Worm (Caenorhabditis elegans) whole organism, L2 larva: ENCODE results near the gene cdr-1.

Experiments
- C34F6.9 ChIP-seq: fragments of 150-350 bp; optimal IDR thresholded peaks from 2 replicates; lab custom pipeline; 2014; ENCODE audit warnings: missing biosample characterization, missing genetic modification characterization
- F13H6.1 ChIP-seq: sonication (generic microtip); optimal IDR thresholded peaks from 2 replicates; lab custom pipeline; 2016; ENCODE audit warnings: missing genetic modification characterization, missing compliant biosample characterization
- R02D3.7 ChIP-seq: fragments of 150-350 bp; optimal IDR thresholded peaks from 2 replicates; lab custom pipeline; 2014; ENCODE audit warnings: missing biosample characterization, missing genetic modification characterization
- ZK546.5 ChIP-seq: sonication (generic microtip); optimal IDR thresholded peaks from 2 replicates; lab custom pipeline; 2017; ENCODE audit warnings: missing biosample characterization, missing genetic modification characterization
- ama-1 ChIP-seq: fragments of 150-350 bp; optimal IDR thresholded peaks from 2 replicates; lab custom pipeline; 2018; ENCODE audit warnings: inconsistent platforms
- blmp-1 ChIP-seq: sonication (generic microtip); optimal IDR thresholded peaks from 2 replicates; lab custom pipeline; 2017; ENCODE audit warnings: missing genetic modification characterization, mild to moderate bottlenecking, missing compliant biosample characterization, antibody characterized with exemption, moderate library complexity; ENCODE audit not compliant: insufficient read depth
- ceh-16 ChIP-seq: fragments of 150-350 bp; optimal IDR thresholded peaks from 2 replicates; lab custom pipeline; 2014; ENCODE audit warnings: missing biosample characterization, missing genetic modification characterization
- ceh-82 ChIP-seq: fragments of 150-350 bp; optimal IDR thresholded peaks from 2 replicates; lab custom pipeline; 2014; ENCODE audit warnings: missing biosample characterization, missing genetic modification characterization
- crh-2 ChIP-seq: sonication (generic microtip); optimal IDR thresholded peaks from 2 replicates; lab custom pipeline; 2017; ENCODE audit warnings: missing biosample characterization, missing genetic modification characterization
- egl-27 ChIP-seq: sonication (generic microtip); optimal IDR thresholded peaks from 3 replicates; lab custom pipeline; 2017; ENCODE audit warnings: missing biosample characterization, missing genetic modification reagents, missing genetic modification characterization
- elt-3 ChIP-seq: sonication (generic microtip); optimal IDR thresholded peaks from 2 replicates; lab custom pipeline; 2017; ENCODE audit warnings: missing biosample characterization, missing genetic modification characterization
- fos-1 ChIP-seq: fragments of 150-350 bp; optimal IDR thresholded peaks from 2 replicates; lab custom pipeline; 2014; ENCODE audit warnings: missing biosample characterization, missing genetic modification characterization
- lin-13 ChIP-seq: fragments of 150-350 bp; optimal IDR thresholded peaks from 2 replicates; lab custom pipeline; 2014; ENCODE audit warnings: missing biosample characterization, missing genetic modification reagents, missing genetic modification characterization
- mbf-1 ChIP-seq: sonication (generic microtip); optimal IDR thresholded peaks from 2 replicates; lab custom pipeline; 2017; ENCODE audit warnings: missing biosample characterization, missing genetic modification characterization
- mdl-1 ChIP-seq, 2 experiments: fragments of 150-350 bp in 1 of 2; sonication (generic microtip) in 1 of 2; optimal IDR thresholded peaks; 2 replicates each; lab custom pipeline; 2017; ENCODE audit warnings: missing biosample characterization in 2 of 2, missing genetic modification characterization in 2 of 2
- nhr-10 ChIP-seq: sonication (generic microtip); optimal IDR thresholded peaks from 2 replicates; lab custom pipeline; 2017; ENCODE audit warnings: missing biosample characterization, missing genetic modification characterization
- nhr-11 ChIP-seq: fragments of 150-350 bp; optimal IDR thresholded peaks from 2 replicates; lab custom pipeline; 2014; ENCODE audit warnings: missing biosample characterization, missing genetic modification characterization
- nhr-12 ChIP-seq: fragments of 150-350 bp; optimal IDR thresholded peaks from 2 replicates; lab custom pipeline; 2014; ENCODE audit warnings: missing biosample characterization, missing genetic modification characterization
- nhr-129 ChIP-seq: fragments of 150-350 bp; optimal IDR thresholded peaks from 2 replicates; lab custom pipeline; 2014; ENCODE audit warnings: missing biosample characterization, missing genetic modification characterization
- nhr-21 ChIP-seq: fragments of 150-350 bp; optimal IDR thresholded peaks from 2 replicates; lab custom pipeline; 2014; ENCODE audit warnings: missing biosample characterization, missing genetic modification characterization
- nhr-23 ChIP-seq: fragments of 150-350 bp; optimal IDR thresholded peaks from 2 replicates; lab custom pipeline; 2014; ENCODE audit warnings: missing biosample characterization, missing genetic modification reagents, missing genetic modification characterization
- nhr-237 ChIP-seq: fragments of 150-350 bp; optimal IDR thresholded peaks from 2 replicates; lab custom pipeline; 2014; ENCODE audit warnings: missing biosample characterization, missing genetic modification characterization
- nhr-25 ChIP-seq: fragments of 150-350 bp; sonication (generic microtip); optimal IDR thresholded peaks from 3 replicates; lab custom pipeline; 2014; ENCODE audit warnings: missing biosample characterization, missing genetic modification characterization
- nhr-6 ChIP-seq: fragments of 150-350 bp; optimal IDR thresholded peaks from 2 replicates; lab custom pipeline; 2014; ENCODE audit warnings: missing biosample characterization, missing genetic modification characterization
- peb-1 ChIP-seq: fragments of 150-350 bp; optimal IDR thresholded peaks from 2 replicates; lab custom pipeline; 2014; ENCODE audit warnings: missing biosample characterization, missing genetic modification characterization
- sem-4 ChIP-seq: fragments of 150-350 bp; optimal IDR thresholded peaks from 2 replicates; lab custom pipeline; 2014; ENCODE audit warnings: missing biosample characterization, missing genetic modification reagents, missing genetic modification characterization
- skn-1 ChIP-seq: sonication (generic microtip); optimal IDR thresholded peaks from 2 replicates; lab custom pipeline; 2017; ENCODE audit warnings: missing biosample characterization, missing genetic modification characterization
- sma-3 ChIP-seq: sonication (generic microtip); optimal IDR thresholded peaks from 2 replicates; lab custom pipeline; 2016; ENCODE audit warnings: missing genetic modification reagents, missing genetic modification characterization, missing compliant biosample characterization
- sma-9 ChIP-seq, 2 experiments: fragments of 150-350 bp in 1 of 2; sonication (generic microtip) in 1 of 2; optimal IDR thresholded peaks; 2 replicates each; lab custom pipeline; 2014 to 2016; ENCODE audit warnings: missing genetic modification characterization in 2 of 2, mild to moderate bottlenecking in 1 of 2, missing biosample characterization in 1 of 2, missing compliant biosample characterization in 1 of 2, missing genetic modification reagents in 1 of 2, moderate library complexity in 1 of 2
- snpc-4 ChIP-seq: fragments of 150-350 bp; optimal IDR thresholded peaks from 2 replicates; lab custom pipeline; 2014; ENCODE audit warnings: missing biosample characterization, missing genetic modification characterization
- unc-39 ChIP-seq: fragments of 150-350 bp; optimal IDR thresholded peaks from 2 replicates; lab custom pipeline; 2014; ENCODE audit warnings: missing biosample characterization, missing genetic modification characterization
- unc-55 ChIP-seq: fragments of 150-350 bp; sonication (generic microtip); optimal IDR thresholded peaks from 3 replicates; lab custom pipeline; 2014; ENCODE audit warnings: missing biosample characterization, missing genetic modification reagents, missing genetic modification characterization
- unc-62 ChIP-seq: fragments of 150-350 bp; optimal IDR thresholded peaks from 2 replicates; lab custom pipeline; 2014; ENCODE audit warnings: missing biosample characterization, missing genetic modification reagents, missing genetic modification characterization
- zag-1 ChIP-seq: fragments of 150-350 bp; optimal IDR thresholded peaks from 2 replicates; lab custom pipeline; 2014; ENCODE audit warnings: missing biosample characterization, missing genetic modification characterization
- ztf-4 ChIP-seq: fragments of 150-350 bp; optimal IDR thresholded peaks from 2 replicates; lab custom pipeline; 2014; ENCODE audit warnings: missing biosample characterization, missing genetic modification characterization

Gene cdr-1

ce11 chrV:15914774-15915173 lies 6.3 kb upstream of the cdr-1 start:
- TF ChIP-seq nhr-23 (no peak), ZK546.5 (tag; lab: Kevin White, UChicago) (no peak)

ce11 chrV:15915307-15915706 lies 5.8 kb upstream of the cdr-1 start:
- TF ChIP-seq unc-39 (tag; lab: Kevin White, UChicago) (no peak), nhr-237 (no peak), blmp-1 (no peak), unc-62 (GFP tag; lab: Kevin White, UChicago) (no peak), nhr-10 (tag; lab: Kevin White, UChicago) (no peak), ama-1 (lab: Kevin White, UChicago) (no peak), mdl-1 (tag; optimal IDR thresholded peaks at IDR 0.05; lab: Kevin White, UChicago) (no peak), nhr-25 (tag; lab: Kevin White, UChicago) (no peak), nhr-23 (no peak), ztf-4 (tag; lab: Kevin White, UChicago) (no peak), zag-1 (tag; lab: Kevin White, UChicago) (no peak), nhr-21 (tag; lab: Kevin White, UChicago) (no peak), unc-55 (no peak), sma-9 (GFP tag; optimal IDR thresholded peaks at IDR 0.05; lab: Kevin White, UChicago) (no peak), sma-9 (tag; optimal IDR thresholded peaks at IDR 0.05; lab: Kevin White, UChicago) (no peak), lin-13 (no peak)

- TF ChIP-seq sma-9 (GFP tag; optimal IDR thresholded peaks at IDR 0.05; lab: Kevin White, UChicago) (peak; percentile 57), sma-9 (tag; optimal IDR thresholded peaks at IDR 0.05; lab: Kevin White, UChicago) (no peak), fos-1 (peak; percentile 63), crh-2 (tag; lab: Kevin White, UChicago) (peak; percentile 30), sem-4 (tag; lab: Kevin White, UChicago) (no peak)
Measured at ce11 chrV:15915919-15916318, 5.2 kb upstream of the cdr-1 start, which contains the start of gene gst-38. Gene gst-38 (minus strand): TSS chrV:15916070.

ce11 chrV:15917458-15917857 lies 3.7 kb upstream of the cdr-1 start, which contains the start of gene F35E8.9:
Gene F35E8.9 (minus strand): TSS chrV:15917558.
- TF ChIP-seq sma-9 (GFP tag; optimal IDR thresholded peaks at IDR 0.05; lab: Kevin White, UChicago): no peak
- no peak for TF ChIP-seq sma-9 (tag; optimal IDR thresholded peaks at IDR 0.05; lab: Kevin White, UChicago)
- no peak for TF ChIP-seq F13H6.1 (tag; lab: Kevin White, UChicago)
- TF ChIP-seq nhr-21 (tag; lab: Kevin White, UChicago): no peak
- TF ChIP-seq C34F6.9 (tag; lab: Kevin White, UChicago): no peak
- TF ChIP-seq R02D3.7 (tag; lab: Kevin White, UChicago): no peak
- TF ChIP-seq blmp-1: no peak
- no peak for TF ChIP-seq egl-27
- no peak for TF ChIP-seq elt-3 (tag; lab: Kevin White, UChicago)

- no peak for TF ChIP-seq nhr-11 (tag; lab: Kevin White, UChicago)
- TF ChIP-seq nhr-25 (tag; lab: Kevin White, UChicago): no peak
- no peak for TF ChIP-seq nhr-12 (tag; lab: Kevin White, UChicago)
- TF ChIP-seq R02D3.7 (tag; lab: Kevin White, UChicago): no peak
- no peak for TF ChIP-seq nhr-6 (tag; lab: Kevin White, UChicago)
- no peak for TF ChIP-seq ceh-16 (tag; lab: Kevin White, UChicago)
- TF ChIP-seq ceh-82 (tag; lab: Kevin White, UChicago): no peak
- TF ChIP-seq mbf-1: no peak
- TF ChIP-seq skn-1: no peak
- no peak for TF ChIP-seq fos-1
- no peak for TF ChIP-seq nhr-129 (tag; lab: Kevin White, UChicago)
- TF ChIP-seq unc-62 (GFP tag; lab: Kevin White, UChicago): no peak
- TF ChIP-seq mdl-1 (tag; optimal IDR thresholded peaks at IDR 0.05; lab: Kevin White, UChicago): no peak
Measured at ce11 chrV:15920273-15920672, 836 bp upstream of the cdr-1 start, which contains the start of gene F35E8.10. Gene F35E8.10 (minus strand): TSS chrV:15920373.

- TF ChIP-seq nhr-12 (tag; lab: Kevin White, UChicago) (no peak), sma-3 (GFP tag; lab: Kevin White, UChicago) (no peak), nhr-21 (tag; lab: Kevin White, UChicago) (no peak), peb-1 (tag; lab: Kevin White, UChicago) (no peak), elt-3 (tag; lab: Kevin White, UChicago) (no peak), zag-1 (tag; lab: Kevin White, UChicago) (no peak), lin-13 (no peak), unc-39 (tag; lab: Kevin White, UChicago) (no peak), ZK546.5 (tag; lab: Kevin White, UChicago) (no peak), nhr-23 (no peak), F13H6.1 (tag; lab: Kevin White, UChicago) (no peak), snpc-4 (tag; lab: Kevin White, UChicago) (no peak)
Measured at ce11 chrV:15922979-15923378, 1.9 kb downstream of the cdr-1 start, which contains the start of gene F35E8.13. Gene F35E8.13 (plus strand): TSS chrV:15923279.
